Fruit fly (Drosophila melanogaster) whole organism, embryonic: Measurements from ENCODE around the gene tomb.

Experiments
- Abd-B ChIP-seq: fragments of 200-800 bp; sonication (Bioruptor generic); optimal IDR thresholded peaks from 2 replicates; lab custom pipeline; 2018; ENCODE audit warnings: missing biosample characterization, mild to moderate bottlenecking, missing genetic modification characterization, moderate library complexity
- Aef1 ChIP-seq: fragments of 200-800 bp; sonication (Bioruptor generic); IDR thresholded peaks from 3 replicates; pipeline ENCODE4 v1.3.6; 2022; ENCODE audit warnings: missing biosample characterization, missing genetic modification characterization
- Blimp-1 ChIP-seq: fragments of 200-800 bp; sonication (Bioruptor generic); optimal IDR thresholded peaks from 3 replicates; lab custom pipeline; 2018; ENCODE audit warnings: missing biosample characterization, missing genetic modification characterization, mild to moderate bottlenecking, moderate library complexity, missing genetic modification reagents
- CG10209 ChIP-seq: fragments of 200-800 bp; sonication (Bioruptor generic); optimal IDR thresholded peaks from 3 replicates; lab custom pipeline; 2017; ENCODE audit warnings: missing biosample characterization, mild to moderate bottlenecking, missing genetic modification characterization, missing genetic modification reagents
- CG10979 ChIP-seq: fragments of 200-800 bp; sonication (Bioruptor generic); optimal IDR thresholded peaks from 2 replicates; lab custom pipeline; 2018; ENCODE audit warnings: missing biosample characterization, mild to moderate bottlenecking, missing genetic modification characterization, moderate library complexity
- CG12155 ChIP-seq: fragments of 200-800 bp; sonication (Bioruptor generic); optimal IDR thresholded peaks from 3 replicates; lab custom pipeline; 2016; ENCODE audit warnings: missing biosample characterization, missing genetic modification characterization
- CG12659 ChIP-seq: fragments of 200-800 bp; sonication (Bioruptor generic); optimal IDR thresholded peaks from 3 replicates; lab custom pipeline; 2017; ENCODE audit warnings: mild to moderate bottlenecking, missing biosample characterization, missing genetic modification reagents, missing genetic modification characterization
- CG13123 ChIP-seq: fragments of 200-800 bp; sonication (Bioruptor generic); optimal IDR thresholded peaks from 2 replicates; lab custom pipeline; 2016; ENCODE audit warnings: missing biosample characterization, missing genetic modification characterization
- CG13296 ChIP-seq: fragments of 200-800 bp; sonication (Bioruptor generic); optimal IDR thresholded peaks from 3 replicates; lab custom pipeline; 2018; ENCODE audit warnings: missing biosample characterization, mild to moderate bottlenecking, missing genetic modification characterization
- CG14710 ChIP-seq: fragments of 200-800 bp; sonication (Bioruptor generic); optimal IDR thresholded peaks from 3 replicates; lab custom pipeline; 2019; ENCODE audit warnings: missing biosample characterization, mild to moderate bottlenecking, missing genetic modification characterization, moderate library complexity
- CG15011 ChIP-seq: fragments of 200-800 bp; sonication (Bioruptor generic); optimal IDR thresholded peaks from 3 replicates; lab custom pipeline; 2018; ENCODE audit warnings: missing biosample characterization, mild to moderate bottlenecking, missing genetic modification characterization
- CG17385 ChIP-seq: fragments of 200-800 bp; sonication (Bioruptor generic); optimal IDR thresholded peaks from 3 replicates; lab custom pipeline; 2018; ENCODE audit warnings: missing biosample characterization, mild to moderate bottlenecking, missing genetic modification characterization
- CG18476 ChIP-seq: fragments of 200-800 bp; sonication (Bioruptor generic); optimal IDR thresholded peaks from 2 replicates; lab custom pipeline; 2016; ENCODE audit warnings: missing biosample characterization, mild to moderate bottlenecking, missing genetic modification characterization
- CG2712 ChIP-seq: fragments of 200-800 bp; optimal IDR thresholded peaks from 3 replicates; lab custom pipeline; 2019; ENCODE audit warnings: missing biosample characterization, mild to moderate bottlenecking, missing genetic modification characterization, moderate library complexity
- CG30020 ChIP-seq: fragments of 200-800 bp; optimal IDR thresholded peaks from 2 replicates; lab custom pipeline; 2019; ENCODE audit warnings: missing biosample characterization, mild to moderate bottlenecking, missing genetic modification characterization, moderate library complexity
- CG31365 ChIP-seq: fragments of 200-800 bp; sonication (Bioruptor generic); optimal IDR thresholded peaks from 2 replicates; lab custom pipeline; 2018; ENCODE audit warnings: missing biosample characterization, mild to moderate bottlenecking, missing genetic modification characterization
- CG32532 ChIP-seq: fragments of 200-800 bp; sonication (Bioruptor generic); IDR thresholded peaks from 2 replicates; pipeline ENCODE4 v1.3.6; 2022; ENCODE audit warnings: missing biosample characterization, missing genetic modification characterization
- CG32767 ChIP-seq: fragments of 200-800 bp; sonication (Bioruptor generic); IDR thresholded peaks from 2 replicates; pipeline ENCODE4 v1.3.6; 2022; ENCODE audit warnings: missing biosample characterization, missing genetic modification characterization
- CG8359 ChIP-seq: fragments of 200-800 bp; sonication (Bioruptor generic); optimal IDR thresholded peaks from 2 replicates; lab custom pipeline; 2017; ENCODE audit warnings: missing biosample characterization, mild to moderate bottlenecking, missing genetic modification characterization, borderline replicate concordance
- CG8388 ChIP-seq: fragments of 200-800 bp; sonication (Bioruptor generic); optimal IDR thresholded peaks from 2 replicates; lab custom pipeline; 2019; ENCODE audit warnings: missing biosample characterization, mild to moderate bottlenecking, missing genetic modification characterization, moderate library complexity
- D ChIP-seq, 2 experiments: fragments of 200-800 bp in 1 of 2; fragments of >200 bp in 1 of 2; sonication (Bioruptor generic) in 1 of 2; optimal IDR thresholded peaks; 2 replicates in 1 of 2; 3 replicates in 1 of 2; lab custom pipeline; 2017; ENCODE audit warnings: mild to moderate bottlenecking in 1 of 2, missing biosample characterization in 1 of 2, missing genetic modification characterization in 1 of 2, missing genetic modification reagents in 1 of 2
- HLHmδ ChIP-seq: fragments of 200-800 bp; sonication (Bioruptor generic); optimal IDR thresholded peaks from 2 replicates; lab custom pipeline; 2018; ENCODE audit warnings: missing biosample characterization, mild to moderate bottlenecking, missing genetic modification characterization, moderate library complexity
- Hmr ChIP-seq: fragments of 200-800 bp; sonication (Bioruptor generic); optimal IDR thresholded peaks from 3 replicates; lab custom pipeline; 2017; ENCODE audit warnings: mild to moderate bottlenecking, missing biosample characterization, missing genetic modification reagents, missing genetic modification characterization
- Hmx ChIP-seq: fragments of 200-800 bp; sonication (Bioruptor generic); optimal IDR thresholded peaks from 2 replicates; lab custom pipeline; 2016; ENCODE audit warnings: missing biosample characterization, missing genetic modification characterization
- Hr3 ChIP-seq: fragments of 200-800 bp; sonication (Bioruptor generic); optimal IDR thresholded peaks from 3 replicates; lab custom pipeline; 2016; ENCODE audit warnings: missing biosample characterization, missing genetic modification characterization
- Lhr ChIP-seq: fragments of 200-800 bp; sonication (Bioruptor generic); optimal IDR thresholded peaks from 3 replicates; lab custom pipeline; 2017; ENCODE audit warnings: mild to moderate bottlenecking, missing biosample characterization, missing genetic modification reagents, missing genetic modification characterization
- NC2β ChIP-seq: fragments of 200-800 bp; sonication (Bioruptor generic); optimal IDR thresholded peaks from 2 replicates; lab custom pipeline; 2016; ENCODE audit warnings: missing biosample characterization, missing genetic modification characterization
- NFAT ChIP-seq: fragments of 200-800 bp; sonication (Bioruptor generic); IDR thresholded peaks from 2 replicates; pipeline ENCODE4 v1.3.6; 2022; ENCODE audit warnings: missing biosample characterization, missing genetic modification characterization
- Pdp1 ChIP-seq, 2 experiments: fragments of 200-800 bp; sonication (Bioruptor generic); optimal IDR thresholded peaks; 3 replicates each; lab custom pipeline; 2016; ENCODE audit warnings: missing biosample characterization in 2 of 2, missing genetic modification characterization in 2 of 2, mild to moderate bottlenecking in 1 of 2, moderate library complexity in 1 of 2
- Rx ChIP-seq: fragments of 200-800 bp; sonication (Bioruptor generic); IDR thresholded peaks from 2 replicates; pipeline ENCODE4 v1.3.6; 2022; ENCODE audit warnings: missing biosample characterization, missing genetic modification characterization
- Spps ChIP-seq: fragments of 200-800 bp; sonication (Bioruptor generic); optimal IDR thresholded peaks from 2 replicates; lab custom pipeline; 2018; ENCODE audit warnings: missing biosample characterization, mild to moderate bottlenecking, missing genetic modification characterization
- TFAM ChIP-seq: fragments of 200-800 bp; sonication (Bioruptor generic); optimal IDR thresholded peaks from 2 replicates; lab custom pipeline; 2017; ENCODE audit warnings: missing biosample characterization, missing genetic modification characterization, inconsistent platforms
- Xrp1 ChIP-seq: fragments of 200-800 bp; sonication (Bioruptor generic); IDR thresholded peaks from 2 replicates; pipeline ENCODE4 v1.3.6; 2022; ENCODE audit warnings: missing biosample characterization, missing genetic modification characterization
- YL-1 ChIP-seq: fragments of 200-800 bp; sonication (Bioruptor generic); optimal IDR thresholded peaks from 3 replicates; lab custom pipeline; 2017; ENCODE audit warnings: missing biosample characterization, mild to moderate bottlenecking, missing genetic modification characterization
- abd-A ChIP-seq: fragments of 200-800 bp; sonication (Bioruptor generic); optimal IDR thresholded peaks from 3 replicates; lab custom pipeline; 2019; ENCODE audit warnings: missing biosample characterization, mild to moderate bottlenecking, missing genetic modification characterization, moderate library complexity
- az2 ChIP-seq: fragments of 200-800 bp; sonication (Bioruptor generic); optimal IDR thresholded peaks from 3 replicates; lab custom pipeline; 2016; ENCODE audit warnings: missing biosample characterization, missing genetic modification characterization
- ci ChIP-seq: fragments of 200-800 bp; sonication (Bioruptor generic); IDR thresholded peaks from 3 replicates; pipeline ENCODE4 v1.3.6; 2022; ENCODE audit warnings: missing biosample characterization, missing genetic modification characterization
- danr ChIP-seq: fragments of 200-800 bp; sonication (Bioruptor generic); IDR thresholded peaks from 2 replicates; pipeline ENCODE4 v1.3.6; 2022; ENCODE audit warnings: missing biosample characterization, missing genetic modification characterization
- esg ChIP-seq: fragments of 200-800 bp; sonication (Bioruptor generic); conservative IDR thresholded peaks from 2 replicates; pipeline ENCODE4 v1.3.6; 2022; ENCODE audit warnings: missing biosample characterization, missing genetic modification characterization
- fd96Cb ChIP-seq: fragments of 200-800 bp; sonication (Bioruptor generic); optimal IDR thresholded peaks from 2 replicates; lab custom pipeline; 2018; ENCODE audit warnings: missing biosample characterization, mild to moderate bottlenecking, missing genetic modification characterization, moderate library complexity
- gem ChIP-seq: fragments of 200-800 bp; sonication (Bioruptor generic); optimal IDR thresholded peaks from 2 replicates; lab custom pipeline; 2019; ENCODE audit warnings: missing biosample characterization, mild to moderate bottlenecking, missing genetic modification characterization, moderate library complexity
- gt ChIP-seq: fragments of 200-800 bp; sonication (Bioruptor generic); IDR thresholded peaks from 2 replicates; pipeline ENCODE4 v1.3.6; 2022; ENCODE audit warnings: missing biosample characterization, missing genetic modification characterization
- nmo ChIP-seq: fragments of 200-800 bp; sonication (Bioruptor generic); optimal IDR thresholded peaks from 2 replicates; lab custom pipeline; 2018; ENCODE audit warnings: missing biosample characterization, mild to moderate bottlenecking, missing genetic modification characterization, moderate library complexity
- org-1 ChIP-seq: fragments of 200-800 bp; sonication (Bioruptor generic); optimal IDR thresholded peaks from 2 replicates; lab custom pipeline; 2017; ENCODE audit warnings: missing biosample characterization, missing genetic modification characterization
- salm ChIP-seq: fragments of 200-800 bp; sonication (Bioruptor generic); optimal IDR thresholded peaks from 2 replicates; lab custom pipeline; 2018; ENCODE audit warnings: missing biosample characterization, mild to moderate bottlenecking, missing genetic modification characterization
- sd ChIP-seq: fragments of 200-800 bp; sonication (Bioruptor generic); optimal IDR thresholded peaks from 3 replicates; lab custom pipeline; 2018; ENCODE audit warnings: missing biosample characterization, mild to moderate bottlenecking, missing genetic modification characterization, moderate library complexity
- sens ChIP-seq: fragments of 200-800 bp; sonication (Bioruptor generic); peaks from one replicate; lab custom pipeline; 2016; ENCODE audit warnings: missing biosample characterization, missing genetic modification characterization
- yki ChIP-seq: fragments of >200 bp; optimal IDR thresholded peaks from 3 replicates; lab custom pipeline; 2018
- zfh1 ChIP-seq: fragments of 200-800 bp; sonication (Bioruptor generic); IDR thresholded peaks from 3 replicates; pipeline ENCODE4 v1.3.6; 2022; ENCODE audit warnings: missing biosample characterization, missing genetic modification characterization

The tomb gene

dm6 chr2L:5496468-5497093 lies 40.0 kb downstream of the tomb start (continued):
- TF ChIP-seq Rx (GFP tag; lab: Robert Waterston, UW), result peak; percentile 18; the same call in 1 of the 2 replicates
- peak; percentile 36 for TF ChIP-seq NC2β (GFP tag; lab: Kevin White, UChicago)
- TF ChIP-seq danr (GFP tag; lab: Robert Waterston, UW), result no peak
- peak; percentile 80 for TF ChIP-seq gem (tag; lab: Kevin White, UChicago)
- no peak for TF ChIP-seq CG31365 (tag; lab: Kevin White, UChicago)
- peak; percentile 80 for TF ChIP-seq CG10979 (tag; lab: Kevin White, UChicago)
- TF ChIP-seq CG15011 (GFP tag; lab: Kevin White, UChicago), result no peak
- TF ChIP-seq Hr3, result peak; percentile 18
- TF ChIP-seq sens, result peak; percentile 95
- peak; percentile 39 for TF ChIP-seq abd-A (tag; lab: Kevin White, UChicago)
- TF ChIP-seq salm (tag; lab: Kevin White, UChicago), result peak; percentile 19
- peak; percentile 45 for TF ChIP-seq Abd-B (GFP tag; lab: Kevin White, UChicago)
- peak; percentile 77 for TF ChIP-seq zfh1 (GFP tag; lab: Robert Waterston, UW)
- peak; percentile 13 for TF ChIP-seq Lhr (GFP tag; lab: Kevin White, UChicago)
- TF ChIP-seq CG12659 (GFP tag; lab: Kevin White, UChicago), result peak; percentile 25
- TF ChIP-seq CG8359 (GFP tag; lab: Kevin White, UChicago), result peak; percentile 29
- peak; percentile 76 for TF ChIP-seq Blimp-1 (GFP tag; lab: Kevin White, UChicago)
- peak; percentile 56 for TF ChIP-seq Spps
- TF ChIP-seq CG32532 (GFP tag; lab: Robert Waterston, UW), result peak; percentile 63
- peak; percentile 61 for TF ChIP-seq CG8388 (GFP tag; lab: Kevin White, UChicago)
- TF ChIP-seq CG13296 (GFP tag; lab: Kevin White, UChicago), result peak; percentile 41
- peak; percentile 16 for TF ChIP-seq sd
- TF ChIP-seq Hmr (GFP tag; lab: Kevin White, UChicago), result no peak
- peak; percentile 29; the same call in 1 of the 3 replicates for TF ChIP-seq Aef1 (GFP tag; lab: Robert Waterston, UW)
- peak; percentile 35; the same call in 1 of the 2 replicates for TF ChIP-seq NFAT (GFP tag; lab: Robert Waterston, UW)
- TF ChIP-seq TFAM (GFP tag; lab: Kevin White, UChicago), result no peak
- TF ChIP-seq CG14710, result peak; percentile 64
- no peak for TF ChIP-seq CG13123
- no peak for TF ChIP-seq HLHmδ
- TF ChIP-seq CG2712 (tag; lab: Kevin White, UChicago), result peak; percentile 81
- peak; percentile 4 for TF ChIP-seq CG12155 (GFP tag; lab: Kevin White, UChicago)
- peak; percentile 11 for TF ChIP-seq CG18476
- TF ChIP-seq YL-1 (GFP tag; lab: Kevin White, UChicago), result no peak
- TF ChIP-seq Pdp1 (GFP tag; optimal IDR thresholded peaks at IDR 0.05; lab: Kevin White, UChicago), result peak in 1 of 2 experiments; percentile 32
- TF ChIP-seq CG17385 (GFP tag; lab: Kevin White, UChicago), result peak; percentile 50
- TF ChIP-seq fd96Cb (tag; lab: Kevin White, UChicago), result peak; percentile 56
- peak; percentile 43; the same call in 1 of the 2 replicates for TF ChIP-seq gt (GFP tag; lab: Robert Waterston, UW)
- no peak for TF ChIP-seq yki (lab: Kevin White, UChicago)
- peak; percentile 57 for TF ChIP-seq az2 (GFP tag; lab: Kevin White, UChicago)
- TF ChIP-seq D (optimal IDR thresholded peaks at IDR 0.05; lab: Kevin White, UChicago), result no peak
- TF ChIP-seq D (GFP tag; optimal IDR thresholded peaks at IDR 0.05; lab: Kevin White, UChicago), result peak; percentile 60
- TF ChIP-seq CG10209 (GFP tag; lab: Kevin White, UChicago), result peak; percentile 43
- peak; percentile 70 for TF ChIP-seq nmo
- no peak for TF ChIP-seq org-1 (GFP tag; lab: Kevin White, UChicago)
- TF ChIP-seq Hmx (GFP tag; lab: Kevin White, UChicago), result no peak
- peak; percentile 79 for TF ChIP-seq ci (GFP tag; lab: Robert Waterston, UW)
- TF ChIP-seq Xrp1 (GFP tag; lab: Robert Waterston, UW), result peak; percentile 80
- TF ChIP-seq CG30020 (tag; lab: Kevin White, UChicago), result no peak
- TF ChIP-seq CG32767, result 0 out of 2 replicates have a peak, but pooled peaks have one; percentile 40
- peak; percentile 57 for TF ChIP-seq esg
